Fruit fly (Drosophila melanogaster): ENCODE measurements around the gene CG42852.

The CG42852 gene

DNA sequence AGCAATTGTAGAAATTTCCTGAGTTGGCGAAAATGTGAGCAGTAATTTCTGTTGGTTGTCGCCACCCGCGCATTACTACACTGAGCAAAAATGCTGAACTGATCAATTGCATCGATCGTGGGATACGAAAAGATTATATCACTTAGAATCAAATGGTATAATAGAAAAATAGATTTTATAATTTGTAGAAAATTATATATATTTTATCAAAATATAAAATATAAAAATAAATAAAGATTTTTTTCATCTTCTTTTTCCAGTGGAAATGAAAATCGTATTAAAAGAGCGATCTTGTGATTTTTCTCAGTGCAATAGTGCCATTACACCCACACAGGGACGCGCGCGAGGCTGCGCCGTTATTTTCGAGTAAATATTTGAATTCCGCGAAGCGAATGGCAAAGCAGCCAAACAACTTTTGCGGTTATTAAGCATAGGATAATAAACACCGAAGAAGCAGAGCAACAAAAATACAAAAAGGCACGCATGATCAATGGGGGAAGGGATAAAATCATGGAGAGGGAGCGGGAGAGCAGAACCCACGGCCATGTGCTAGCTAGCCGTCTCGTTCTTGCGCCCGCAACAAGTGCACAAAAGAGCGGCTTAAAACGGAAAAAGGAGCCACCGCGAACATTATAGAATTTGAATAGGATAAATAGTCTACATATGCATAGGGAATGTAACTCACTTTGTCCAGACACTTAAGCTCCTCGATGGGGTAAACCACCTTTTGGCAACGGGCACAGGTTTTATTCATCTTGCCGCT is 44.9 kb upstream of the CG42852 start (continued):
- TF ChIP-seq Abd-B (GFP tag; optimal IDR thresholded peaks at IDR 0.05) (no peak), br (GFP tag; optimal IDR thresholded peaks at IDR 0.05) (no peak), HLH106 (tag; optimal IDR thresholded peaks at IDR 0.05) (peak; percentile 71), Mio (GFP tag; optimal IDR thresholded peaks at IDR 0.05) (no peak), tai (GFP tag; optimal IDR thresholded peaks at IDR 0.05) (no peak), rgr (GFP tag; optimal IDR thresholded peaks at IDR 0.05) (peak; percentile 27), jim (GFP tag; optimal IDR thresholded peaks at IDR 0.05) (no peak), woc (GFP tag; optimal IDR thresholded peaks at IDR 0.05) (no peak), sv (GFP tag; optimal IDR thresholded peaks at IDR 0.05) (no peak), psq (GFP tag; optimal IDR thresholded peaks at IDR 0.05) (peak; percentile 24)

DNA sequence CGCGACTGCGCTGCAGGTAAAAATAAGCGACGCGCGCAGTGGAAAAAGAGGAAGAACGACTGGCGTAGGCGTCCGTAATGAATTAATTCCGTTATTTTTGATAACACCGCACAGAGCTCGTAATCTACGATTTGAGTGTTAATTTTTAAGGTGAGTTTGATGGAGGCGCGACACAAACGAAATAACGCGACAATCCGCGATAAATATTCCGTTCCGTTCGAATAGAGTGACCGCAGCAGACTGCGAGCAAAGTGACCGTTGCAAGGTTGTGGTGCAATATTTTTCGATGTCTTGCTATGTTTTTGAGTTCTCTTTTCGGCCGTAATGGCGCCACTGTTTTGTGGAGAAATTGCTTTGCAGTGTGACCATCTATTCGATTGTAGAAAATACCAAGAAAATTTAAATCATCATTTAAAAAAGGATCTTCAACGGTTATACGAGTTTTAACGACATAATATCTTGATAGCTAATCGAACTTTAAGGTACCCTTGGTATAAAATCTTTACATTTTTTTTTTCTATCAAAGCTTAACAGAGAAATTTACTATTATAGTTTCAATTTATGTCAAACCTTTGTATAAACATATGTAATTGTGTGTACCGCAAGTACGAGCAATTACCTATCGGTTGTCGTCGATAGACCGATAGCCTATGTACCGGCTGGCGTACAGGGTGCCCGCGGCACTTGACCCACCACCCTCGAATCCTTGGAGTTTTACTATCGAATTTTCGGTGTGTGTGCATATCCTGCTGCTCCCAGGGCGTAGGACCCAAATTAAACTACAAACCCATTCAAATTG is 43.7 kb upstream of the CG42852 start, which contains the start of the genes CG43954, Lasp and Dab:
Gene CG43954 (minus strand): TSS at position 248 of the 799 bp plus-strand sequence.
Gene Lasp (minus strand): TSS at position 248 of the 799 bp plus-strand sequence.
Gene Dab (plus strand): TSS at position 697 of the 799 bp plus-strand sequence.
- TF ChIP-seq Rel (GFP tag; optimal IDR thresholded peaks at IDR 0.05) (no peak), Rel (tag; optimal IDR thresholded peaks at IDR 0.05) (peak; percentile 42), Sp1 (GFP tag; optimal IDR thresholded peaks at IDR 0.05) (peak; percentile 44), jim (GFP tag; optimal IDR thresholded peaks at IDR 0.05) (no peak), Hr83 (GFP tag; optimal IDR thresholded peaks at IDR 0.05; ENCODE audit: poor library complexity, severe bottlenecking) (peak; percentile 43), Jra (GFP tag; optimal IDR thresholded peaks at IDR 0.05) (peak; percentile 47), h (GFP tag; optimal IDR thresholded peaks at IDR 0.05) (peak; percentile 56), dmrt93B (GFP tag; optimal IDR thresholded peaks at IDR 0.05) (no peak), dsf (GFP tag; optimal IDR thresholded peaks at IDR 0.05; ENCODE audit: borderline replicate concordance) (peak; percentile 41), dl (GFP tag; optimal IDR thresholded peaks at IDR 0.05; ENCODE audit: insufficient read depth in 1 of 2, partially characterized antibody in 2 of 2) (no peak), Dif (GFP tag; optimal IDR thresholded peaks at IDR 0.05; ENCODE audit: partially characterized antibody) (peak; percentile 17), Myc (optimal IDR thresholded peaks at IDR 0.05) (peak; percentile 86), HLH106 (tag; optimal IDR thresholded peaks at IDR 0.05) (no peak), rgr (GFP tag; optimal IDR thresholded peaks at IDR 0.05) (peak; percentile 41), foxo (GFP tag; optimal IDR thresholded peaks at IDR 0.05) (peak in 1 of 2 experiments; percentile 45), CrebA (GFP tag; optimal IDR thresholded peaks at IDR 0.05; ENCODE audit: borderline replicate concordance) (no peak)

DNA sequence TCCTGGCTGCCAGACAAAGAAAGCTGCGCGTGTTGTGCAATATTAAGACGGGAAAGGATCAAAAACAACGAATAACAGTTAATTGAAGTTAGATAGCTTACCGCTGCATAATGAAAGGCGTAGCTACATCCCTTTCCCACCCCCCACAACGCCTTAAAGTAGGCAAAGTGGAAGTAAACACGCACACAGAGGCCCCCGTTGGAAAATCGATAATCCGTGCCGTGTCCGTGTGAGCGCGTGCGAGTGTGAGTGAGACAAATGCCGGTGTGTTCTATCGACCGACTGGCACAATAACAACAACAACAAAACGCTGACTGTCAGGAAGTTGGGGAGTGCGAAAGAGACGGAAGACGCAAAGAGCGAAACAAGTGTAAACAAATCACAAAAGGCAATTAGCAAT is 42.9 kb upstream of the CG42852 start:
- no peak for TF ChIP-seq Jra (GFP tag; optimal IDR thresholded peaks at IDR 0.05)
- TF ChIP-seq psq (GFP tag; optimal IDR thresholded peaks at IDR 0.05), result no peak
- TF ChIP-seq fru (GFP tag; optimal IDR thresholded peaks at IDR 0.05), result no peak

DNA sequence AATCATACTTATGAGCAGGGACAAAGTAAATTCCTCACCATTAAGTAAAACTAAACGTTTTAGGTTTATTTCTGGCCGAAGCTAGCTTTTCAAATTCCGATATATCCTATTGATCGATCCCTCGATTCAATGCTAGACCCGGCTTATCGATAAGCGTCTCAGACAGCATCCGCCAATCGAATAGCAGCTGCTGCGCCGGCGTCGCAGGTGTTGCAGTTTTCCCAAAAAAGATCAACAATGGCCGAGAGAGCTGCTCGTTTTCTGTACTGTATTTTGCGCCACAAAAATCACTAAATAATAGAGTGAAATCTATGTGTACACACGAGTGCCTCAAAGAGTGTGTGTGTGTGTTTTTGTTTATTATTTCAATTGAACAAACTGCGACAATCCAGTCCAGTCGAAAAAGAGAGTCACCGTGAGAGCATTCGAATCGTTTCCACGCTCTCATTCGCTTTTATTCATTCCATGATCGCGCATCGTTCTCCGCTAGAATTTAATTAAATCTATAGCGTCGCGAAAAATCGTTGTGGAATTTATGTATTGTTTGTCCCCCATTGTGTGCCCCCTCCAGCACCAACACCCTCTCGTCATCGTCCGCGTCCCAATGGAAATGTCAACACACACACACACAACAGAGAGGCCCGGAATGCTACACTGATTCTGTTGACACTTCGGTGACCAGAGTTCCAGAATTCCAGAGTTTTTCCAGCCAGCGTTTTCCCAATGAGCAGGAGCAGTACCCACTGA is 41.7 kb upstream of the CG42852 start:
- TF ChIP-seq foxo (GFP tag; optimal IDR thresholded peaks at IDR 0.05), result no peak
- TF ChIP-seq usp (GFP tag; optimal IDR thresholded peaks at IDR 0.05), result no peak
- no peak for TF ChIP-seq CG9705 (GFP tag; optimal IDR thresholded peaks at IDR 0.05)
- TF ChIP-seq dmrt93B (GFP tag; optimal IDR thresholded peaks at IDR 0.05), result no peak
- TF ChIP-seq pan (optimal IDR thresholded peaks at IDR 0.05), result no peak
- TF ChIP-seq CrebA (GFP tag; optimal IDR thresholded peaks at IDR 0.05; ENCODE audit: borderline replicate concordance), result no peak
- no peak for TF ChIP-seq Hnf4 (GFP tag; optimal IDR thresholded peaks at IDR 0.05)
- TF ChIP-seq brk (GFP tag; optimal IDR thresholded peaks at IDR 0.05), result no peak
- TF ChIP-seq fru (GFP tag; optimal IDR thresholded peaks at IDR 0.05), result no peak
- no peak for TF ChIP-seq Vsx2 (GFP tag; optimal IDR thresholded peaks at IDR 0.05; ENCODE audit: partially characterized antibody)
- no peak for TF ChIP-seq dsf (GFP tag; optimal IDR thresholded peaks at IDR 0.05; ENCODE audit: borderline replicate concordance)
- no peak for TF ChIP-seq Jra (GFP tag; optimal IDR thresholded peaks at IDR 0.05)
- no peak for TF ChIP-seq Hr78 (GFP tag; optimal IDR thresholded peaks at IDR 0.05)
- no peak for TF ChIP-seq ey (GFP tag; optimal IDR thresholded peaks at IDR 0.05)
- TF ChIP-seq rgr (GFP tag; optimal IDR thresholded peaks at IDR 0.05), result no peak
- no peak for TF ChIP-seq psq (GFP tag; optimal IDR thresholded peaks at IDR 0.05)
